Worm (Caenorhabditis elegans) whole organism, L4/young adult: ENCODE measurements around the gene mls-1.

Experiments
- W03F9.2 ChIP-seq: fragments of 150-350 bp; optimal IDR thresholded peaks from 2 replicates; lab custom pipeline; 2014; ENCODE audit warnings: missing biosample characterization, missing genetic modification characterization
- dao-5 ChIP-seq: sonication (generic microtip); optimal IDR thresholded peaks from 2 replicates; lab custom pipeline; 2016; ENCODE audit warnings: missing genotype, missing genetic modification characterization, moderate library complexity, missing compliant biosample characterization

- TF ChIP-seq dao-5 (tag; lab: Kevin White, UChicago) (no peak), W03F9.2 (tag; lab: Kevin White, UChicago) (no peak)
Measured at ce11 chrIII:7490061-7490460, 29.9 kb downstream of the mls-1 start.
